Fruit fly (Drosophila melanogaster) whole organism, adult: ENCODE results near the gene CG7126.

Experiments
- CG11617 ChIP-seq: fragments of 200-800 bp; sonication (Bioruptor generic); optimal IDR thresholded peaks from 2 replicates; lab custom pipeline; 2017; ENCODE audit warnings: mild to moderate bottlenecking, missing biosample characterization, missing genetic modification reagents, missing genetic modification characterization
- CG12768 ChIP-seq: fragments of 200-800 bp; sonication (Bioruptor generic); optimal IDR thresholded peaks from 2 replicates; lab custom pipeline; 2017; ENCODE audit warnings: missing biosample characterization, missing genetic modification characterization, mild to moderate bottlenecking, moderate library complexity, missing genetic modification reagents
- CG14711 ChIP-seq: fragments of 200-800 bp; sonication (Bioruptor generic); optimal IDR thresholded peaks from 2 replicates; lab custom pipeline; 2018; ENCODE audit warnings: missing biosample characterization, mild to moderate bottlenecking, missing genetic modification characterization, moderate library complexity
- CG1620 ChIP-seq: fragments of 200-800 bp; sonication (Bioruptor generic); optimal IDR thresholded peaks from 2 replicates; lab custom pipeline; 2016; ENCODE audit warnings: missing biosample characterization, missing genetic modification characterization
- CG33017 ChIP-seq: fragments of 200-800 bp; sonication (Bioruptor generic); optimal IDR thresholded peaks from 2 replicates; lab custom pipeline; 2018; ENCODE audit warnings: missing biosample characterization, mild to moderate bottlenecking, missing genetic modification characterization, moderate library complexity
- CG5204 ChIP-seq: fragments of 200-800 bp; sonication (Bioruptor generic); optimal IDR thresholded peaks from 2 replicates; lab custom pipeline; 2016; ENCODE audit warnings: missing biosample characterization, missing genetic modification characterization
- CG7045 ChIP-seq: fragments of 200-800 bp; sonication (Bioruptor generic); optimal IDR thresholded peaks from 2 replicates; lab custom pipeline; 2017; ENCODE audit warnings: missing biosample characterization, mild to moderate bottlenecking, missing genetic modification characterization
- CG7101 ChIP-seq: fragments of 200-800 bp; sonication (Bioruptor generic); optimal IDR thresholded peaks from 2 replicates; lab custom pipeline; 2018; ENCODE audit warnings: missing biosample characterization, mild to moderate bottlenecking, missing genetic modification characterization, moderate library complexity
- Clk ChIP-seq: fragments of 200-800 bp; sonication (Bioruptor generic); optimal IDR thresholded peaks from 2 replicates; lab custom pipeline; 2017; ENCODE audit warnings: missing biosample characterization, missing genetic modification characterization
- Crg-1 ChIP-seq: fragments of 200-800 bp; sonication (Bioruptor generic); optimal IDR thresholded peaks from 2 replicates; lab custom pipeline; 2016; ENCODE audit warnings: missing biosample characterization, missing genetic modification characterization
- Hr96 ChIP-seq: fragments of 200-800 bp; sonication (Bioruptor generic); optimal IDR thresholded peaks from 2 replicates; lab custom pipeline; 2016; ENCODE audit warnings: missing biosample characterization, missing genetic modification characterization
- Mnt ChIP-seq: fragments of 200-800 bp; sonication (Bioruptor generic); optimal IDR thresholded peaks from 2 replicates; lab custom pipeline; 2016; ENCODE audit warnings: missing biosample characterization, mild to moderate bottlenecking, missing genetic modification characterization
- bab1 ChIP-seq: fragments of 200-800 bp; sonication (Bioruptor generic); optimal IDR thresholded peaks from 3 replicates; lab custom pipeline; 2019; ENCODE audit warnings: missing biosample characterization, mild to moderate bottlenecking, missing genetic modification characterization, moderate library complexity
- cic ChIP-seq: fragments of 200-800 bp; sonication (Bioruptor generic); optimal IDR thresholded peaks from 2 replicates; lab custom pipeline; 2017; ENCODE audit warnings: missing biosample characterization, mild to moderate bottlenecking, missing genetic modification characterization, moderate library complexity
- cnc ChIP-seq, 2 experiments: fragments of >200 bp; optimal IDR thresholded peaks; 2 replicates each; lab custom pipeline; 2017
- ovo ChIP-seq: fragments of 200-800 bp; sonication (Bioruptor generic); optimal IDR thresholded peaks from 2 replicates; lab custom pipeline; 2016; ENCODE audit warnings: missing biosample characterization, missing genetic modification characterization
- tj ChIP-seq: fragments of 200-800 bp; sonication (Bioruptor generic); optimal IDR thresholded peaks from 3 replicates; lab custom pipeline; 2017; ENCODE audit warnings: missing biosample characterization, mild to moderate bottlenecking, missing genetic modification characterization, moderate library complexity

CG7126 gene

DNA sequence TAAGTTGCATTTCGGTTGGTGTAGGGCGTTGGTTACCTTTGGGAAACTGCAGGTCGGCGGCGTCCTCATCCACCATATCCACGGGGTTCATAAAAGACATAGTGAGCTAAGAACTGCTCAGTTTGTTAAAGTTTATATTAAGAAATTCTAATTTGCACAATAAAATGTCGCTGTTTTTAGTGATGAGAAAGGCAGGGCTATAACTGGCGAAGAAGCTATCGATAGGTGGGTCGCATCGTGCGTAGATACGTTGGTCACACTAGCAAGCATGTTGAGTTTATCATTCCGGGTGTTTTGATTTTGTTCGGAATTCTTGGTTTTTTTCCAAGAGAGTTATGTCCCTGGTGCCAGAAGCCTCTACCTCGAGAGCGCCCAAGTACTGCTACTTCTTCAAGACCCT lies 47.4 kb downstream of the CG7126 start, which contains the start of the genes Ada2a, Polr2D, Tgs1 and moi:
TSS of gene Ada2a (minus strand) at position 207 of the 400 bp plus-strand sequence.
TSS of gene Polr2D (minus strand) at position 207 of the 400 bp plus-strand sequence.
TSS of gene Tgs1 (plus strand) at position 250 of the 400 bp plus-strand sequence.
TSS of gene moi (plus strand) at position 250 of the 400 bp plus-strand sequence.
- TF ChIP-seq CG7045 (no peak), CG12768 (no peak), cnc (optimal IDR thresholded peaks at IDR 0.05; lab: Kevin White, UChicago) (no peak), CG5204 (GFP tag; lab: Kevin White, UChicago) (no peak), Mnt (GFP tag; lab: Kevin White, UChicago) (peak; percentile 21), CG14711 (tag; lab: Kevin White, UChicago) (no peak), Hr96 (GFP tag; lab: Kevin White, UChicago) (no peak), CG33017 (tag; lab: Kevin White, UChicago) (no peak), CG1620 (GFP tag; lab: Kevin White, UChicago) (no peak), ovo (GFP tag; lab: Kevin White, UChicago) (no peak), CG7101 (tag; lab: Kevin White, UChicago) (no peak), Crg-1 (no peak), tj (no peak), bab1 (peak; percentile 57), cic (GFP tag; lab: Kevin White, UChicago) (no peak), Clk (GFP tag; lab: Kevin White, UChicago) (no peak)

DNA sequence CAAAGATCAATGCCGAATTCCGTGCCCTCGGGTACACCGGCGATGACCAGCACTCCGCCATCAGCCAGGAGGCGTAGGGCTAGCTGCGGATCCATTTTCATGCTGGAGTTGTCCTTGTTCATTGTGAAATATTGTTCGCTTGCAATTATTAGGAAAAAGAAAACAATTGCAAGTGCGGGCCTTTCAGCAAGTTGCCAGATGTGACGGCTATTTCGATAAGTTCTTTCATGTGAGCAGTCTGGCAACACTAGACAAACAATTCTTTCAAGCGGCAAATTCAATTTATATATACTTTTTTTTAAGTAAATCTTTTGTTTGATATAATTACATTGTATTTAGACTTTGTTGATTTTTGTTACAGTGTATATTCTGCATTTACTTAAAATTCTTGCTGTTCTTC lies 50.1 kb downstream of the CG7126 start, which contains the start of gene CG12320:
TSS of gene CG12320 (minus strand) at position 157 of the 400 bp plus-strand sequence.
- TF ChIP-seq CG11617 (GFP tag; lab: Kevin White, UChicago) (no peak), CG14711 (tag; lab: Kevin White, UChicago) (no peak), ovo (GFP tag; lab: Kevin White, UChicago) (no peak), Clk (GFP tag; lab: Kevin White, UChicago) (no peak), bab1 (peak; percentile 45)
